Worm (Caenorhabditis elegans): Measurements from ENCODE around the gene C16A11.7.

- TF ChIP-seq nhr-28 (tag; optimal IDR thresholded peaks at IDR 0.05) (no peak), ztf-11 (tag; optimal IDR thresholded peaks at IDR 0.05) (no peak), snpc-4 (tag; optimal IDR thresholded peaks at IDR 0.05) (no peak), drap-1 (GFP tag; optimal IDR thresholded peaks at IDR 0.05) (no peak), sptf-1 (tag; optimal IDR thresholded peaks at IDR 0.05) (no peak), unc-39 (tag; optimal IDR thresholded peaks at IDR 0.05) (no peak), nhr-12 (tag; optimal IDR thresholded peaks at IDR 0.05) (no peak), mep-1 (tag; optimal IDR thresholded peaks at IDR 0.05) (no peak), M03D4.4 (tag; optimal IDR thresholded peaks at IDR 0.05) (no peak), pha-4 (tag; optimal IDR thresholded peaks at IDR 0.05) (no peak), nhr-237 (tag; optimal IDR thresholded peaks at IDR 0.05) (no peak), ces-1 (GFP tag; optimal IDR thresholded peaks at IDR 0.05) (no peak)
These were observed 44.6 kb upstream of the C16A11.7 start, which contains the start of gene gtf-2F1 for ce11 chrII:4301307-4301706.
